Worm (Caenorhabditis elegans) whole organism, young adult: ENCODE data around the gene nlp-71.
A peak's percentile ranks its signal among the peaks of the same experiment; 100 is the strongest.
"Not testable (repeated sequence)": the region's sequence is repeated elsewhere in the genome, so short reads cannot be mapped to it uniquely, and the experiment has no call there.

ENCODE experiments used
- B0019.2 ChIP-seq: fragments of 200-800 bp; sonication (Bioruptor generic); conservative IDR thresholded peaks from 2 replicates; pipeline ENCODE4 v1.3.6; 2022; ENCODE audit warnings: missing genetic modification reagents, missing genetic modification characterization, missing compliant biosample characterization
- F52B5.7 ChIP-seq: sonication (generic microtip); optimal IDR thresholded peaks from 2 replicates; lab custom pipeline; 2016; ENCODE audit warnings: mild to moderate bottlenecking, missing genetic modification characterization, missing compliant biosample characterization
- ama-1 ChIP-seq, 3 experiments: fragments of 150-350 bp in 1 of 3; sonication (generic microtip) in 2 of 3; optimal IDR thresholded peaks; 2 replicates each; lab custom pipeline; 2014 to 2018; ENCODE audit warnings: missing biosample characterization in 2 of 3, missing genetic modification characterization in 2 of 3, missing genetic modification reagents in 2 of 3

- TF ChIP-seq B0019.2, result peak; percentile 41; the same call in 1 of the 2 replicates
- not testable (repeated sequence) for TF ChIP-seq ama-1 (optimal IDR thresholded peaks at IDR 0.05; lab: Kevin White, UChicago); ama-1 (GFP tag; optimal IDR thresholded peaks at IDR 0.05; lab: Kevin White, UChicago); F52B5.7 (tag; lab: Kevin White, UChicago)
Measured at ce11 chrIV:6423381-6423780, 10.0 kb upstream of the nlp-71 start.
